1 fruit fly cellular context compared by ENCODE assay signal in genomic region chr3R:26072477-26072876, dm6.
TF ChIP-seq lines count a peak whose summit lies in the region.

No protein-coding gene starts in this region.

TF ChIP-seq in whole organism, embryonic, 481 proteins besides CTCF, POLR2A, EP300 and RAD21 (continued from another document):
- TF ChIP-seq CG10959 (GFP tag; IDR thresholded peaks at IDR 0.05; lab: Robert Waterston, UW) = no peak
- TF ChIP-seq onecut (GFP tag; IDR thresholded peaks at IDR 0.05; lab: Robert Waterston, UW) = no peak
- no peak for TF ChIP-seq Hr51 (GFP tag; optimal IDR thresholded peaks at IDR 0.05; lab: Kevin White, UChicago)
- TF ChIP-seq hb (GFP tag; IDR thresholded peaks at IDR 0.05; lab: Robert Waterston, UW; ENCODE audit: partially characterized antibody) = no peak
- TF ChIP-seq Drgx (GFP tag; IDR thresholded peaks at IDR 0.05; lab: Robert Waterston, UW) = peak; percentile 86
- no peak for TF ChIP-seq vnd (GFP tag; IDR thresholded peaks at IDR 0.05; lab: Robert Waterston, UW; ENCODE audit: partially characterized antibody)
- peak; percentile 11 for TF ChIP-seq lbe (GFP tag; optimal IDR thresholded peaks at IDR 0.05; lab: Kevin White, UChicago)
- TF ChIP-seq shn (GFP tag; optimal IDR thresholded peaks at IDR 0.05; lab: Kevin White, UChicago) = no peak
- TF ChIP-seq CG6854 (GFP tag; optimal IDR thresholded peaks at IDR 0.05; lab: Kevin White, UChicago) = no peak
- TF ChIP-seq CG15479 (GFP tag; optimal IDR thresholded peaks at IDR 0.05; lab: Kevin White, UChicago) = no peak
- TF ChIP-seq amos (GFP tag; IDR thresholded peaks at IDR 0.05; lab: Robert Waterston, UW; ENCODE audit: partially characterized antibody) = no peak
